Fruit fly (Drosophila melanogaster) whole organism, embryonic: ENCODE measurements around the gene RpL24.
A peak's percentile ranks its signal among the peaks of the same experiment; 100 is the strongest.

Experiments
- Atf6 ChIP-seq: fragments of 200-800 bp; sonication (Bioruptor generic); IDR thresholded peaks from 2 replicates; pipeline ENCODE4 v1.3.6; 2022; ENCODE audit warnings: missing biosample characterization, missing genetic modification characterization
- CG1024 ChIP-seq: fragments of 200-800 bp; sonication (Bioruptor generic); IDR thresholded peaks from 2 replicates; pipeline ENCODE4 v1.3.6; 2022; ENCODE audit warnings: missing biosample characterization, missing genetic modification characterization
- CG10267 ChIP-seq: fragments of 200-800 bp; sonication (Bioruptor generic); optimal IDR thresholded peaks from 2 replicates; lab custom pipeline; 2018; ENCODE audit warnings: missing biosample characterization, mild to moderate bottlenecking, missing genetic modification characterization, moderate library complexity
- CG10431 ChIP-seq: fragments of 200-800 bp; sonication (Bioruptor generic); optimal IDR thresholded peaks from 3 replicates; lab custom pipeline; 2018; ENCODE audit warnings: missing biosample characterization, mild to moderate bottlenecking, missing genetic modification characterization
- CG10565 ChIP-seq: fragments of 200-800 bp; sonication (Bioruptor generic); optimal IDR thresholded peaks from 3 replicates; lab custom pipeline; 2016; ENCODE audit warnings: missing biosample characterization, mild to moderate bottlenecking, missing genetic modification characterization
- CG1233 ChIP-seq: fragments of 200-800 bp; sonication (Bioruptor generic); optimal IDR thresholded peaks from 4 replicates; lab custom pipeline; 2018; ENCODE audit warnings: missing biosample characterization, mild to moderate bottlenecking, missing genetic modification characterization
- CG12942 ChIP-seq: fragments of 200-800 bp; sonication (Bioruptor generic); optimal IDR thresholded peaks from 3 replicates; lab custom pipeline; 2016; ENCODE audit warnings: missing biosample characterization, missing genetic modification characterization
- CG14710 ChIP-seq: fragments of 200-800 bp; sonication (Bioruptor generic); optimal IDR thresholded peaks from 3 replicates; lab custom pipeline; 2019; ENCODE audit warnings: missing biosample characterization, mild to moderate bottlenecking, missing genetic modification characterization, moderate library complexity
- CG15269 ChIP-seq: fragments of 200-800 bp; sonication (Bioruptor generic); optimal IDR thresholded peaks from 2 replicates; lab custom pipeline; 2018; ENCODE audit warnings: missing biosample characterization, mild to moderate bottlenecking, missing genetic modification characterization, moderate library complexity
- CG16813 ChIP-seq: fragments of 200-800 bp; sonication (Bioruptor generic); IDR thresholded peaks from 3 replicates; pipeline ENCODE4 v1.3.6; 2022; ENCODE audit warnings: missing biosample characterization, missing genetic modification characterization; ENCODE audit not compliant: partially characterized antibody
- CG18262 ChIP-seq: fragments of 200-800 bp; optimal IDR thresholded peaks from 3 replicates; lab custom pipeline; 2019; ENCODE audit warnings: missing biosample characterization, mild to moderate bottlenecking, missing genetic modification characterization, moderate library complexity
- CG2199 ChIP-seq: fragments of 200-800 bp; sonication (Bioruptor generic); IDR thresholded peaks from 3 replicates; pipeline ENCODE4 v1.3.6; 2022; ENCODE audit warnings: missing biosample characterization, missing genetic modification characterization
- CG2712 ChIP-seq: fragments of 200-800 bp; optimal IDR thresholded peaks from 3 replicates; lab custom pipeline; 2019; ENCODE audit warnings: missing biosample characterization, mild to moderate bottlenecking, missing genetic modification characterization, moderate library complexity
- CG30020 ChIP-seq: fragments of 200-800 bp; optimal IDR thresholded peaks from 2 replicates; lab custom pipeline; 2019; ENCODE audit warnings: missing biosample characterization, mild to moderate bottlenecking, missing genetic modification characterization, moderate library complexity
- CG3847 ChIP-seq: fragments of 200-800 bp; sonication (Bioruptor generic); IDR thresholded peaks from 2 replicates; pipeline ENCODE4 v1.3.6; 2022; ENCODE audit warnings: missing biosample characterization, missing genetic modification characterization
- CG43689 ChIP-seq: fragments of 200-800 bp; sonication (Bioruptor generic); IDR thresholded peaks from 2 replicates; pipeline ENCODE4 v1.3.6; 2022; ENCODE audit warnings: missing biosample characterization, missing genetic modification characterization
- CG7786 ChIP-seq: fragments of 200-800 bp; sonication (Bioruptor generic); optimal IDR thresholded peaks from 2 replicates; lab custom pipeline; 2016; ENCODE audit warnings: missing biosample characterization, missing genetic modification characterization
- CG8359 ChIP-seq: fragments of 200-800 bp; sonication (Bioruptor generic); optimal IDR thresholded peaks from 2 replicates; lab custom pipeline; 2017; ENCODE audit warnings: missing biosample characterization, mild to moderate bottlenecking, missing genetic modification characterization, borderline replicate concordance
- CG9797 ChIP-seq: fragments of 200-800 bp; sonication (Bioruptor generic); optimal IDR thresholded peaks from 3 replicates; lab custom pipeline; 2018; ENCODE audit warnings: missing biosample characterization, mild to moderate bottlenecking, missing genetic modification characterization
- Chrac-16 ChIP-seq: fragments of 200-800 bp; sonication (Bioruptor generic); optimal IDR thresholded peaks from 3 replicates; lab custom pipeline; 2016; ENCODE audit warnings: missing biosample characterization, missing genetic modification characterization
- CoRest ChIP-seq: fragments of 200-800 bp; sonication (Bioruptor generic); optimal IDR thresholded peaks from 3 replicates; lab custom pipeline; 2018; ENCODE audit warnings: missing biosample characterization, mild to moderate bottlenecking, missing genetic modification characterization, moderate library complexity
- D ChIP-seq, 2 experiments: fragments of 200-800 bp in 1 of 2; fragments of >200 bp in 1 of 2; sonication (Bioruptor generic) in 1 of 2; optimal IDR thresholded peaks; 2 replicates in 1 of 2; 3 replicates in 1 of 2; lab custom pipeline; 2017; ENCODE audit warnings: mild to moderate bottlenecking in 1 of 2, missing biosample characterization in 1 of 2, missing genetic modification characterization in 1 of 2, missing genetic modification reagents in 1 of 2
- Deaf1 ChIP-seq: fragments of 200-800 bp; optimal IDR thresholded peaks from 3 replicates; lab custom pipeline; 2019; ENCODE audit warnings: missing biosample characterization, mild to moderate bottlenecking, missing genetic modification characterization, moderate library complexity
- Dref ChIP-seq: fragments of 200-800 bp; sonication (Bioruptor generic); IDR thresholded peaks from 2 replicates; pipeline ENCODE4 v1.3.6; 2022; ENCODE audit warnings: missing biosample characterization, missing genetic modification characterization
- Hsf ChIP-seq: fragments of 200-800 bp; sonication (Bioruptor generic); optimal IDR thresholded peaks from 3 replicates; lab custom pipeline; 2016; ENCODE audit warnings: missing biosample characterization, missing genetic modification characterization
- Med ChIP-seq: fragments of 200-800 bp; sonication (Bioruptor generic); peaks from one replicate; lab custom pipeline; 2016; ENCODE audit warnings: missing biosample characterization, missing genetic modification characterization, mild to moderate bottlenecking, inconsistent platforms, moderate library complexity
- Meics ChIP-seq: fragments of 200-800 bp; sonication (Bioruptor generic); optimal IDR thresholded peaks from 2 replicates; lab custom pipeline; 2017; ENCODE audit warnings: missing biosample characterization, mild to moderate bottlenecking, missing genetic modification characterization
- Mrtf ChIP-seq: fragments of 200-800 bp; sonication (Bioruptor generic); IDR thresholded peaks from 3 replicates; pipeline ENCODE4 v1.3.6; 2022; ENCODE audit warnings: missing biosample characterization, missing genetic modification characterization
- Six4 ChIP-seq: fragments of 200-800 bp; sonication (Bioruptor generic); optimal IDR thresholded peaks from 2 replicates; lab custom pipeline; 2016; ENCODE audit warnings: missing biosample characterization, missing genetic modification characterization
- Sox100B ChIP-seq: fragments of 200-800 bp; sonication (Bioruptor generic); optimal IDR thresholded peaks from 3 replicates; lab custom pipeline; 2018; ENCODE audit warnings: missing biosample characterization, mild to moderate bottlenecking, missing genetic modification characterization
- Sry-δ ChIP-seq: fragments of 200-800 bp; sonication (Bioruptor generic); optimal IDR thresholded peaks from 2 replicates; lab custom pipeline; 2016; ENCODE audit warnings: missing biosample characterization, missing genetic modification characterization
- Stat92E ChIP-seq, 3 experiments: fragments of >200 bp in 2 of 3; fragments of 200-800 bp in 1 of 3; sonication (Bioruptor generic) in 1 of 3; optimal IDR thresholded peaks; 2 replicates each; lab custom pipeline; 2017 to 2019; ENCODE audit warnings: missing biosample characterization in 3 of 3, missing genetic modification characterization in 3 of 3, mild to moderate bottlenecking in 1 of 3, moderate library complexity in 1 of 3
- Trl ChIP-seq, 3 experiments: fragments of >200 bp in 2 of 3; fragments of 200-800 bp in 1 of 3; sonication (Bioruptor generic) in 1 of 3; optimal IDR thresholded peaks; 2 replicates in 1 of 3; 3 replicates in 2 of 3; lab custom pipeline; 2016 to 2017; ENCODE audit warnings: missing biosample characterization in 1 of 3, missing genetic modification characterization in 1 of 3
- crc ChIP-seq: fragments of 200-800 bp; sonication (Bioruptor generic); optimal IDR thresholded peaks from 2 replicates; lab custom pipeline; 2016; ENCODE audit warnings: missing biosample characterization, missing genetic modification characterization
- danr ChIP-seq: fragments of 200-800 bp; sonication (Bioruptor generic); IDR thresholded peaks from 2 replicates; pipeline ENCODE4 v1.3.6; 2022; ENCODE audit warnings: missing biosample characterization, missing genetic modification characterization
- disco-r ChIP-seq: fragments of 200-800 bp; sonication (Bioruptor generic); optimal IDR thresholded peaks from 2 replicates; lab custom pipeline; 2016; ENCODE audit warnings: missing biosample characterization, missing genetic modification characterization
- dmrt99B ChIP-seq: fragments of 200-800 bp; sonication (Bioruptor generic); optimal IDR thresholded peaks from 2 replicates; lab custom pipeline; 2018; ENCODE audit warnings: missing biosample characterization, mild to moderate bottlenecking, missing genetic modification characterization, moderate library complexity
- jigr1 ChIP-seq: fragments of 200-800 bp; sonication (Bioruptor generic); IDR thresholded peaks from 3 replicates; pipeline ENCODE4 v1.3.6; 2022; ENCODE audit warnings: missing biosample characterization, missing genetic modification characterization
- lola ChIP-seq, 3 experiments: fragments of >200 bp in 2 of 3; fragments of 200-800 bp in 1 of 3; sonication (Bioruptor generic) in 1 of 3; optimal IDR thresholded peaks; 2 replicates each; lab custom pipeline; 2017 to 2019; ENCODE audit warnings: missing biosample characterization in 3 of 3, missing genetic modification characterization in 3 of 3, mild to moderate bottlenecking in 1 of 3, moderate library complexity in 1 of 3
- lov ChIP-seq, 2 experiments: fragments of 200-800 bp in 1 of 2; fragments of >200 bp in 1 of 2; sonication (Bioruptor generic) in 1 of 2; IDR thresholded peaks in 1 of 2; optimal IDR thresholded peaks in 1 of 2; 2 replicates in 1 of 2; 3 replicates in 1 of 2; pipeline versions ENCODE4 v1.3.6 to Lab custom; 2017 to 2022; ENCODE audit warnings: missing biosample characterization in 1 of 2, missing genetic modification characterization in 1 of 2
- ranshi ChIP-seq: fragments of 200-800 bp; sonication (Bioruptor generic); IDR thresholded peaks from 2 replicates; pipeline ENCODE4 v1.3.6; 2022; ENCODE audit warnings: missing biosample characterization, missing genetic modification characterization
- ro ChIP-seq: fragments of 200-800 bp; sonication (Bioruptor generic); IDR thresholded peaks from 2 replicates; pipeline ENCODE4 v1.3.6; 2022; ENCODE audit warnings: missing biosample characterization, missing genetic modification characterization
- run ChIP-seq: fragments of 200-800 bp; sonication (Bioruptor generic); optimal IDR thresholded peaks from 3 replicates; lab custom pipeline; 2018; ENCODE audit warnings: missing biosample characterization, mild to moderate bottlenecking, missing genetic modification characterization
- slp2 ChIP-seq: fragments of 200-800 bp; sonication (Bioruptor generic); optimal IDR thresholded peaks from 2 replicates; lab custom pipeline; 2016; ENCODE audit warnings: missing biosample characterization, missing genetic modification characterization
- sob ChIP-seq: fragments of 200-800 bp; sonication (Bioruptor generic); IDR thresholded peaks from 2 replicates; pipeline ENCODE4 v1.3.6; 2022; ENCODE audit warnings: missing biosample characterization, missing genetic modification characterization
- tio ChIP-seq: fragments of 200-800 bp; sonication (Bioruptor generic); optimal IDR thresholded peaks from 2 replicates; lab custom pipeline; 2017; ENCODE audit warnings: missing biosample characterization, missing genetic modification characterization, inconsistent platforms
- yki ChIP-seq: fragments of >200 bp; optimal IDR thresholded peaks from 3 replicates; lab custom pipeline; 2018
- zen ChIP-seq: fragments of 200-800 bp; sonication (Bioruptor generic); optimal IDR thresholded peaks from 3 replicates; lab custom pipeline; 2018; ENCODE audit warnings: missing biosample characterization, mild to moderate bottlenecking, missing genetic modification characterization, moderate library complexity
- zfh1 ChIP-seq: fragments of 200-800 bp; sonication (Bioruptor generic); IDR thresholded peaks from 3 replicates; pipeline ENCODE4 v1.3.6; 2022; ENCODE audit warnings: missing biosample characterization, missing genetic modification characterization

Gene RpL24

DNA sequence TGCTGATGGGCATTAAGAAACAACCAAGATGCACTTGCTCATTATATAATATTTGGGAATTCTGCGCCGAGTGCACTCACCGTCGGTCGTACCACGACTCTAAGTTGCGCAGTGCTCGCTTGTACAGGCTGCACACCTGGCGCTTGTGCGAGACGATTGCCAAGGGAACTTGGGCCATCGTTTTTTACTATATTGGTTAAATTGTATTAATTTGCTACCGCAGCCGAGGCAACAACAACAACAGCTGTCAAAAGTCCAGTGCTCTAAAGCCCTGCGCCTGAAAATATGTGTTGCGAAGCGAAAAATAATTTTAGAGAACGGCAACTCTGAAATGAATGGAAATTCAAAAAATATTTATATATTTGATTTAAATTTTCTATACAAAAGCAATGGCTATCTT, 24.2 kb downstream of the RpL24 start, which contains the start of gene ND-B22 (continued):
- TF ChIP-seq Sox100B (GFP tag; lab: Kevin White, UChicago) = no peak
- no peak for TF ChIP-seq CG1024 (GFP tag; lab: Robert Waterston, UW)
- TF ChIP-seq D (optimal IDR thresholded peaks at IDR 0.05; lab: Kevin White, UChicago) = no peak
- TF ChIP-seq D (GFP tag; optimal IDR thresholded peaks at IDR 0.05; lab: Kevin White, UChicago) = no peak
- no peak for TF ChIP-seq CG43689 (GFP tag; lab: Robert Waterston, UW)
- TF ChIP-seq ranshi = 0 out of 2 replicates have a peak, but pooled peaks have one; percentile 22
- peak; percentile 27 for TF ChIP-seq CG18262 (tag; lab: Kevin White, UChicago)
- TF ChIP-seq CG2199 (GFP tag; lab: Robert Waterston, UW) = no peak
- peak; percentile 10 for TF ChIP-seq Sry-δ (GFP tag; lab: Kevin White, UChicago)
- no peak for TF ChIP-seq slp2 (GFP tag; lab: Kevin White, UChicago)
- TF ChIP-seq Hsf (GFP tag; lab: Kevin White, UChicago) = peak; percentile 47
- TF ChIP-seq CG12942 = peak; percentile 24
- TF ChIP-seq disco-r (GFP tag; lab: Kevin White, UChicago) = no peak
- TF ChIP-seq dmrt99B (tag; lab: Kevin White, UChicago) = no peak
- TF ChIP-seq Meics = peak; percentile 36
- no peak for TF ChIP-seq Mrtf (GFP tag; lab: Robert Waterston, UW)
- peak; percentile 42 for TF ChIP-seq CG14710 (tag; lab: Kevin White, UChicago)
- peak; percentile 12 for TF ChIP-seq zen (tag; lab: Kevin White, UChicago)
- peak; percentile 5 for TF ChIP-seq CG7786 (GFP tag; lab: Kevin White, UChicago)
- TF ChIP-seq Trl (optimal IDR thresholded peaks at IDR 0.05; lab: Kevin White, UChicago) = no peak
- TF ChIP-seq Trl (GFP tag; optimal IDR thresholded peaks at IDR 0.05; lab: Kevin White, UChicago) = peak; percentile 31
- TF ChIP-seq lov (optimal IDR thresholded peaks at IDR 0.05; lab: Kevin White, UChicago) = no peak
- no peak for TF ChIP-seq lov (GFP tag; IDR thresholded peaks at IDR 0.05; lab: Robert Waterston, UW)
- TF ChIP-seq tio = no peak
- TF ChIP-seq sob (GFP tag; lab: Robert Waterston, UW) = peak; percentile 66
- peak; percentile 66 for TF ChIP-seq zfh1 (GFP tag; lab: Robert Waterston, UW)
- no peak for TF ChIP-seq CG8359 (GFP tag; lab: Kevin White, UChicago)
- peak; percentile 43 for TF ChIP-seq CG30020 (tag; lab: Kevin White, UChicago)
- no peak for TF ChIP-seq Six4
- TF ChIP-seq CG3847 (GFP tag; lab: Robert Waterston, UW) = peak; percentile 83
- no peak for TF ChIP-seq CG9797
- peak; percentile 88 for TF ChIP-seq Med
- no peak for TF ChIP-seq jigr1 (GFP tag; lab: Robert Waterston, UW)
- peak; percentile 30 for TF ChIP-seq CG15269 (tag; lab: Kevin White, UChicago)
- no peak for TF ChIP-seq CG10565
- peak; percentile 15 for TF ChIP-seq Chrac-16 (GFP tag; lab: Kevin White, UChicago)
- TF ChIP-seq run (tag; lab: Kevin White, UChicago) = peak; percentile 12
- TF ChIP-seq crc (GFP tag; lab: Kevin White, UChicago) = no peak
- no peak for TF ChIP-seq yki (lab: Kevin White, UChicago)
- 0 out of 2 replicates have a peak, but pooled peaks have one; percentile 13 for TF ChIP-seq Atf6 (GFP tag; lab: Robert Waterston, UW)
- no peak for TF ChIP-seq Deaf1
- TF ChIP-seq CG2712 (tag; lab: Kevin White, UChicago) = peak; percentile 42
- TF ChIP-seq CG16813 (GFP tag; lab: Robert Waterston, UW) = peak; percentile 21; the same call in 1 of the 3 replicates
- TF ChIP-seq CG10431 (GFP tag; lab: Kevin White, UChicago) = peak; percentile 7
- peak; percentile 6 for TF ChIP-seq CoRest (tag; lab: Kevin White, UChicago)
- no peak for TF ChIP-seq Stat92E (GFP tag; optimal IDR thresholded peaks at IDR 0.05; lab: Kevin White, UChicago)
- TF ChIP-seq lola (GFP tag; optimal IDR thresholded peaks at IDR 0.05; lab: Kevin White, UChicago) = no peak
- no peak for TF ChIP-seq danr (GFP tag; lab: Robert Waterston, UW)
- 0 out of 2 replicates have a peak, but pooled peaks have one; percentile 24 for TF ChIP-seq Dref (GFP tag; lab: Robert Waterston, UW)
- TF ChIP-seq CG10267 (tag; lab: Kevin White, UChicago) = peak; percentile 93
- TF ChIP-seq CG1233 = peak; percentile 39
- TF ChIP-seq ro (GFP tag; lab: Robert Waterston, UW) = no peak
